Worm (Caenorhabditis elegans) whole organism, L2 larva: Measurements from ENCODE around the gene lron-13.

Experiments
- C34F6.9 ChIP-seq: fragments of 150-350 bp; optimal IDR thresholded peaks from 2 replicates; lab custom pipeline; 2014; ENCODE audit warnings: missing biosample characterization, missing genetic modification characterization
- F13H6.1 ChIP-seq: sonication (generic microtip); optimal IDR thresholded peaks from 2 replicates; lab custom pipeline; 2016; ENCODE audit warnings: missing genetic modification characterization, missing compliant biosample characterization
- R02D3.7 ChIP-seq: fragments of 150-350 bp; optimal IDR thresholded peaks from 2 replicates; lab custom pipeline; 2014; ENCODE audit warnings: missing biosample characterization, missing genetic modification characterization
- Y55F3AM.14 ChIP-seq: fragments of 200-800 bp; sonication (Bioruptor generic); optimal IDR thresholded peaks from 2 replicates; lab custom pipeline; 2018; ENCODE audit warnings: mild to moderate bottlenecking, missing genetic modification characterization, missing compliant biosample characterization
- ZK546.5 ChIP-seq: sonication (generic microtip); optimal IDR thresholded peaks from 2 replicates; lab custom pipeline; 2017; ENCODE audit warnings: missing biosample characterization, missing genetic modification characterization
- alr-1 ChIP-seq: fragments of 150-350 bp; optimal IDR thresholded peaks from 2 replicates; lab custom pipeline; 2014; ENCODE audit warnings: missing biosample characterization, missing genetic modification characterization
- ama-1 ChIP-seq: fragments of 150-350 bp; optimal IDR thresholded peaks from 2 replicates; lab custom pipeline; 2018; ENCODE audit warnings: inconsistent platforms
- blmp-1 ChIP-seq: sonication (generic microtip); optimal IDR thresholded peaks from 2 replicates; lab custom pipeline; 2017; ENCODE audit warnings: missing genetic modification characterization, mild to moderate bottlenecking, missing compliant biosample characterization, antibody characterized with exemption, moderate library complexity; ENCODE audit not compliant: insufficient read depth
- ceh-82 ChIP-seq: fragments of 150-350 bp; optimal IDR thresholded peaks from 2 replicates; lab custom pipeline; 2014; ENCODE audit warnings: missing biosample characterization, missing genetic modification characterization
- crh-2 ChIP-seq: sonication (generic microtip); optimal IDR thresholded peaks from 2 replicates; lab custom pipeline; 2017; ENCODE audit warnings: missing biosample characterization, missing genetic modification characterization
- dmd-4 ChIP-seq: sonication (generic microtip); optimal IDR thresholded peaks from 2 replicates; lab custom pipeline; 2017; ENCODE audit warnings: missing biosample characterization, missing genetic modification characterization
- egl-27 ChIP-seq: sonication (generic microtip); optimal IDR thresholded peaks from 3 replicates; lab custom pipeline; 2017; ENCODE audit warnings: missing biosample characterization, missing genetic modification reagents, missing genetic modification characterization
- elt-1 ChIP-seq: fragments of 150-350 bp; optimal IDR thresholded peaks from 2 replicates; lab custom pipeline; 2014; ENCODE audit warnings: missing biosample characterization, missing genetic modification characterization
- elt-3 ChIP-seq: sonication (generic microtip); optimal IDR thresholded peaks from 2 replicates; lab custom pipeline; 2017; ENCODE audit warnings: missing biosample characterization, missing genetic modification characterization
- fos-1 ChIP-seq: fragments of 150-350 bp; optimal IDR thresholded peaks from 2 replicates; lab custom pipeline; 2014; ENCODE audit warnings: missing biosample characterization, missing genetic modification characterization
- gmeb-1 ChIP-seq: fragments of 150-350 bp; optimal IDR thresholded peaks from 2 replicates; lab custom pipeline; 2014; ENCODE audit warnings: missing biosample characterization, missing genetic modification characterization
- lin-13 ChIP-seq: fragments of 150-350 bp; optimal IDR thresholded peaks from 2 replicates; lab custom pipeline; 2014; ENCODE audit warnings: missing biosample characterization, missing genetic modification reagents, missing genetic modification characterization
- lin-39 ChIP-seq: fragments of 150-350 bp; optimal IDR thresholded peaks from 2 replicates; lab custom pipeline; 2014; ENCODE audit warnings: missing biosample characterization, missing genetic modification reagents, missing genetic modification characterization
- lsy-2 ChIP-seq, 2 experiments: fragments of 150-350 bp in 1 of 2; sonication (generic microtip) in 1 of 2; optimal IDR thresholded peaks; 2 replicates each; lab custom pipeline; 2014 to 2017; ENCODE audit warnings: missing biosample characterization in 2 of 2, missing genetic modification characterization in 2 of 2
- mdl-1 ChIP-seq, 2 experiments: fragments of 150-350 bp in 1 of 2; sonication (generic microtip) in 1 of 2; optimal IDR thresholded peaks; 2 replicates each; lab custom pipeline; 2017; ENCODE audit warnings: missing biosample characterization in 2 of 2, missing genetic modification characterization in 2 of 2
- nhr-10 ChIP-seq: sonication (generic microtip); optimal IDR thresholded peaks from 2 replicates; lab custom pipeline; 2017; ENCODE audit warnings: missing biosample characterization, missing genetic modification characterization
- nhr-11 ChIP-seq: fragments of 150-350 bp; optimal IDR thresholded peaks from 2 replicates; lab custom pipeline; 2014; ENCODE audit warnings: missing biosample characterization, missing genetic modification characterization
- nhr-12 ChIP-seq: fragments of 150-350 bp; optimal IDR thresholded peaks from 2 replicates; lab custom pipeline; 2014; ENCODE audit warnings: missing biosample characterization, missing genetic modification characterization
- nhr-129 ChIP-seq: fragments of 150-350 bp; optimal IDR thresholded peaks from 2 replicates; lab custom pipeline; 2014; ENCODE audit warnings: missing biosample characterization, missing genetic modification characterization
- nhr-21 ChIP-seq: fragments of 150-350 bp; optimal IDR thresholded peaks from 2 replicates; lab custom pipeline; 2014; ENCODE audit warnings: missing biosample characterization, missing genetic modification characterization
- nhr-23 ChIP-seq: fragments of 150-350 bp; optimal IDR thresholded peaks from 2 replicates; lab custom pipeline; 2014; ENCODE audit warnings: missing biosample characterization, missing genetic modification reagents, missing genetic modification characterization
- nhr-237 ChIP-seq: fragments of 150-350 bp; optimal IDR thresholded peaks from 2 replicates; lab custom pipeline; 2014; ENCODE audit warnings: missing biosample characterization, missing genetic modification characterization
- nhr-25 ChIP-seq: fragments of 150-350 bp; sonication (generic microtip); optimal IDR thresholded peaks from 3 replicates; lab custom pipeline; 2014; ENCODE audit warnings: missing biosample characterization, missing genetic modification characterization
- nhr-6 ChIP-seq: fragments of 150-350 bp; optimal IDR thresholded peaks from 2 replicates; lab custom pipeline; 2014; ENCODE audit warnings: missing biosample characterization, missing genetic modification characterization
- nhr-77 ChIP-seq: fragments of 150-350 bp; optimal IDR thresholded peaks from 2 replicates; lab custom pipeline; 2014; ENCODE audit warnings: missing biosample characterization, missing genetic modification characterization
- peb-1 ChIP-seq: fragments of 150-350 bp; optimal IDR thresholded peaks from 2 replicates; lab custom pipeline; 2014; ENCODE audit warnings: missing biosample characterization, missing genetic modification characterization
- sem-4 ChIP-seq: fragments of 150-350 bp; optimal IDR thresholded peaks from 2 replicates; lab custom pipeline; 2014; ENCODE audit warnings: missing biosample characterization, missing genetic modification reagents, missing genetic modification characterization
- skn-1 ChIP-seq: sonication (generic microtip); optimal IDR thresholded peaks from 2 replicates; lab custom pipeline; 2017; ENCODE audit warnings: missing biosample characterization, missing genetic modification characterization
- sma-9 ChIP-seq, 2 experiments: fragments of 150-350 bp in 1 of 2; sonication (generic microtip) in 1 of 2; optimal IDR thresholded peaks; 2 replicates each; lab custom pipeline; 2014 to 2016; ENCODE audit warnings: missing genetic modification characterization in 2 of 2, mild to moderate bottlenecking in 1 of 2, missing biosample characterization in 1 of 2, missing compliant biosample characterization in 1 of 2, missing genetic modification reagents in 1 of 2, moderate library complexity in 1 of 2
- snpc-4 ChIP-seq: fragments of 150-350 bp; optimal IDR thresholded peaks from 2 replicates; lab custom pipeline; 2014; ENCODE audit warnings: missing biosample characterization, missing genetic modification characterization
- unc-39 ChIP-seq: fragments of 150-350 bp; optimal IDR thresholded peaks from 2 replicates; lab custom pipeline; 2014; ENCODE audit warnings: missing biosample characterization, missing genetic modification characterization
- unc-62 ChIP-seq: fragments of 150-350 bp; optimal IDR thresholded peaks from 2 replicates; lab custom pipeline; 2014; ENCODE audit warnings: missing biosample characterization, missing genetic modification reagents, missing genetic modification characterization
- zag-1 ChIP-seq: fragments of 150-350 bp; optimal IDR thresholded peaks from 2 replicates; lab custom pipeline; 2014; ENCODE audit warnings: missing biosample characterization, missing genetic modification characterization
- ztf-1 ChIP-seq: fragments of 200-800 bp; sonication (Bioruptor generic); conservative IDR thresholded peaks from 2 replicates; pipeline ENCODE4 v1.3.6; 2022; ENCODE audit warnings: missing genetic modification characterization, missing compliant biosample characterization
- ztf-11 ChIP-seq: sonication (generic microtip); optimal IDR thresholded peaks from 2 replicates; lab custom pipeline; 2017; ENCODE audit warnings: missing biosample characterization, missing genetic modification characterization

Gene lron-13

DNA sequence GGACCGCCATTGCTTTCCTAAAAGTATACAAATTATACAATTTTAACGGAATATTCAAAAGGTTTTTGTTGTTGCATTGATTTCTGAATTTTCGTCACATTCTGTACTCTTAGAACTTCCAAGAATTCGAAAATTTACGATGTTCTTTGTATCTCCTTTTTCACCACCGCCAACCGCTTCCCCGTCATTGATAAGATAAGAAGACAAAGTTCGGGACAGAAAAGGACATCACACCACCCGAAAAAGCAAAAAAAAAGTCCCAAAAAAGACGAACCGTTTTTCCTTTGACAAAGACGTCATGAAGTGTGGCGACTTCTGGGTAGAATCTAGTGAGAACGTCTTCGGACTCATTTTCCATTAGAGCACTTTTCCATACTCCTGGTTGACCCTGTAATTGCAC is 15.2 kb downstream of the lron-13 start:
- TF ChIP-seq fos-1 (tag; lab: Kevin White, UChicago) (peak; percentile 61), ZK546.5 (no peak), nhr-23 (tag; lab: Kevin White, UChicago) (no peak), lin-39 (tag; lab: Kevin White, UChicago) (no peak), gmeb-1 (tag; lab: Kevin White, UChicago) (peak; percentile 7), crh-2 (peak; percentile 41), egl-27 (tag; lab: Kevin White, UChicago) (no peak)

DNA sequence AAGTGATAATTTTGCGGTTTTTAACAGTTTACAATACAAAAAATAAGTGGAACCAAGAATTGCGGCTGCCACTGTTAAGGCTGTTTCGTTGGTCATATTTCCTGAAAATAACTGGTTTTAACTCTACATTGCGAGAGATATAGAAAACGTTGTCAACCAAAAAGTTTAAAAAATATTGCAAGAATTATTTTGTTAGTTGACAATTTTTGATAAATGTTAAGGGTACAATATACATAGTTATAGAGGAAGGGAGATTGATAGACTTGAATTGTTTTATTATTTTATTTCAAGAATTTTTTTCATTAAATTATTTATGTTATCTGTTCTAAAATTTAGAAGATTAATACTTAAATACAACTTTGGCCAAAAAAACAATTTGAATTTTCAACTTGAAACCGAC is 16.2 kb downstream of the lron-13 start, which contains the start of gene acs-5:
TSS of gene acs-5 (minus strand) at position 101 of the 400 bp plus-strand sequence.
- no peak for TF ChIP-seq elt-1
- TF ChIP-seq lin-13 (GFP tag; lab: Kevin White, UChicago), result no peak
- no peak for TF ChIP-seq elt-3 (tag; lab: Kevin White, UChicago)
- TF ChIP-seq nhr-237 (tag; lab: Kevin White, UChicago), result no peak
- no peak for TF ChIP-seq ama-1 (lab: Kevin White, UChicago)
- TF ChIP-seq skn-1 (tag; lab: Kevin White, UChicago), result no peak
- TF ChIP-seq snpc-4 (tag; lab: Kevin White, UChicago), result no peak

DNA sequence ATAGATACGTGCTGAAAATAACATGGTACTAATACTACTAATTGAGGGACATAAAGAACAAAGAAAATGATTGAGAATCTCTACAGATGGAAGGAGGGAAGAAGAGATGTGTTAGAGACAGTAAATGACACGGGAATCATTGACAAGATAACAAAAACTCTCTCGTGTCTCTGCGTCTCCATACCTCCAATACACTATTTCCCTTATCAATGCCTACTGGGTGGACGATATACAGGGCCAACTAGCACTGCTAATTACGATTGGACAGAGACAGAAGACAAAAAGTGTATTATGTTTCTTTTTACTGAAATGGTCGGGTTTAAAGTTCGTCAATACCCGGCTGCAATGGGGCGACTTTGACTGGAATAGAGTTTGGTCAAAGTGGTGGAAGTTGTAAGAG is 17.4 kb downstream of the lron-13 start:
- TF ChIP-seq nhr-129 (tag; lab: Kevin White, UChicago) (peak; percentile 36), blmp-1 (tag; lab: Kevin White, UChicago) (peak; percentile 21), crh-2 (peak; percentile 75), peb-1 (no peak), sma-9 (GFP tag; optimal IDR thresholded peaks at IDR 0.05; lab: Kevin White, UChicago) (peak; percentile 48), sma-9 (tag; optimal IDR thresholded peaks at IDR 0.05; lab: Kevin White, UChicago) (no peak), F13H6.1 (tag; lab: Kevin White, UChicago) (peak; percentile 4), fos-1 (tag; lab: Kevin White, UChicago) (peak; percentile 79), gmeb-1 (tag; lab: Kevin White, UChicago) (peak; percentile 47), skn-1 (tag; lab: Kevin White, UChicago) (no peak), nhr-25 (tag; lab: Kevin White, UChicago) (peak; percentile 53)

DNA sequence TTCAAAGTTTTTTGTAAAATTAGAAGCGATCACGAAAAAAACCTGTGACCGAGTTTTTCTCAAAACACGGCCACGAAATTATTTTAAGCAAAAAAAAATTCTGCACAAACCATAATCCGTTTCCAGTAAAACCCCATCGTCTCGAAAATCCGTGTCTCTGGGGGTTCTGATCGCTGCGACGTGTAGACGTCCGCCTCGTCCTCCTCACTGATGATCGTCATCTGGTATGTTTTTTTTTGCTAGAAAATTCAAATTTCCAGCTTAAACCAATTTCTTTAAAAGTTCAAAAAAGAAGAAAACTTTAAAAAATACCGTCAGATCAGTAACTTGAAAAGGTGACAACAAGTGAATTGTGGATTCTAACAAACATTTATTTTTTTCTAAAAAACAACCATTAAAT is 19.3 kb downstream of the lron-13 start, which contains the start of gene Y76A2B.4:
TSS of gene Y76A2B.4 (minus strand) at position 241 of the 400 bp plus-strand sequence.
- peak; percentile 9 for TF ChIP-seq ama-1 (lab: Kevin White, UChicago)
- peak in 1 of 2 experiments; percentile 36 for TF ChIP-seq lsy-2 (tag; optimal IDR thresholded peaks at IDR 0.05; lab: Kevin White, UChicago)
- no peak for TF ChIP-seq unc-39 (tag; lab: Kevin White, UChicago)
- TF ChIP-seq F13H6.1 (tag; lab: Kevin White, UChicago), result no peak

DNA sequence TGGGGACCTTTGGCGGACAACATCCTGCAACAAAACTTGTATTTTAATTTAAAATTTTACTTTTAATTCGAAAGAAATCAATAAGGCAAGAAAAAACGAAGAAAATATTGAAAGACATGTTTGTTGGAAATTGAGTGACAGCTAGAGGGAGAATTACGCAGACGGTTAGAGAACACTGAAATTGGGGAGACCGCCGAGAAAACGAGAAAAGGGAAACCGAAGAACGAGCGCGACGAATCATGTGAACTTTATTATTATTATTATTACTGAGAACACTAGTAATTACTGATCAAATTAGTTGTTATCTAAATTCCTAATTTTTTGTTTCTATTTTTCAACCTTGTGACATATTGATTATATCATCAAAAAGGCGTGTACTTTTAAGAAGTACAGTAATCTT is 21.7 kb downstream of the lron-13 start, which contains the start of gene mmad-1:
TSS of gene mmad-1 (minus strand) at position 24 of the 400 bp plus-strand sequence.
- peak; percentile 69 for TF ChIP-seq C34F6.9
- no peak for TF ChIP-seq nhr-12
- TF ChIP-seq nhr-23 (tag; lab: Kevin White, UChicago), result no peak
- no peak for TF ChIP-seq lin-39 (tag; lab: Kevin White, UChicago)
- TF ChIP-seq dmd-4 (tag; lab: Kevin White, UChicago), result no peak
- no peak for TF ChIP-seq snpc-4 (tag; lab: Kevin White, UChicago)
- TF ChIP-seq ama-1 (lab: Kevin White, UChicago), result peak; percentile 26
- TF ChIP-seq R02D3.7 (tag; lab: Kevin White, UChicago), result no peak
- no peak for TF ChIP-seq alr-1 (tag; lab: Kevin White, UChicago)
- TF ChIP-seq blmp-1 (tag; lab: Kevin White, UChicago), result peak; percentile 76
- TF ChIP-seq unc-39 (tag; lab: Kevin White, UChicago), result no peak
- no peak for TF ChIP-seq mdl-1 (tag; optimal IDR thresholded peaks at IDR 0.05; lab: Kevin White, UChicago)
- no peak for TF ChIP-seq nhr-6 (tag; lab: Kevin White, UChicago)
- TF ChIP-seq nhr-77 (tag; lab: Kevin White, UChicago), result no peak
- no peak for TF ChIP-seq ztf-11
- TF ChIP-seq sma-9 (GFP tag; optimal IDR thresholded peaks at IDR 0.05; lab: Kevin White, UChicago), result peak; percentile 37
- no peak for TF ChIP-seq sma-9 (tag; optimal IDR thresholded peaks at IDR 0.05; lab: Kevin White, UChicago)
- no peak for TF ChIP-seq lin-13 (GFP tag; lab: Kevin White, UChicago)
- no peak for TF ChIP-seq nhr-11 (tag; lab: Kevin White, UChicago)
- TF ChIP-seq ceh-82 (tag; lab: Kevin White, UChicago), result no peak
- TF ChIP-seq lsy-2 (tag; optimal IDR thresholded peaks at IDR 0.05; lab: Kevin White, UChicago), result peak in 1 of 2 experiments; percentile 67
- TF ChIP-seq F13H6.1 (tag; lab: Kevin White, UChicago), result peak; percentile 33
- TF ChIP-seq zag-1, result no peak
- TF ChIP-seq nhr-129 (tag; lab: Kevin White, UChicago), result peak; percentile 59
- no peak for TF ChIP-seq elt-1
- TF ChIP-seq Y55F3AM.14 (GFP tag; lab: Kevin White, UChicago), result no peak
- peak; percentile 22 for TF ChIP-seq gmeb-1 (tag; lab: Kevin White, UChicago)
- peak; percentile 55 for TF ChIP-seq fos-1 (tag; lab: Kevin White, UChicago)
- TF ChIP-seq unc-62 (GFP tag; lab: Kevin White, UChicago), result no peak
- peak; percentile 43 for TF ChIP-seq nhr-25 (tag; lab: Kevin White, UChicago)
- TF ChIP-seq nhr-237 (tag; lab: Kevin White, UChicago), result no peak
- TF ChIP-seq sem-4, result peak; percentile 16
- TF ChIP-seq egl-27 (tag; lab: Kevin White, UChicago), result no peak
- no peak for TF ChIP-seq skn-1 (tag; lab: Kevin White, UChicago)
- no peak for TF ChIP-seq peb-1
- TF ChIP-seq nhr-10, result no peak
- no peak for TF ChIP-seq nhr-21 (tag; lab: Kevin White, UChicago)
- TF ChIP-seq crh-2, result peak; percentile 72
- TF ChIP-seq ztf-1 (GFP tag; lab: Robert Waterston, UW), result no peak
